Worm (Caenorhabditis elegans) whole organism, midembryonic: ENCODE data around the gene egl-18.

ENCODE experiments used
- T22C8.4 ChIP-seq: fragments of 200-800 bp; sonication (Bioruptor generic); IDR thresholded peaks from 2 replicates; pipeline ENCODE4 v1.3.6; 2022; ENCODE audit warnings: missing genetic modification characterization, missing compliant biosample characterization
- flt-1 ChIP-seq: fragments of 200-800 bp; sonication (Bioruptor generic); IDR thresholded peaks from 2 replicates; pipeline ENCODE4 v1.3.6; 2022; ENCODE audit warnings: missing genetic modification characterization, missing compliant biosample characterization
- klf-2 ChIP-seq: fragments of 200-800 bp; sonication (Bioruptor generic); conservative IDR thresholded peaks from 2 replicates; pipeline ENCODE4 v1.3.6; 2022; ENCODE audit warnings: missing genetic modification reagents, missing genetic modification characterization, missing compliant biosample characterization
- med-1 ChIP-seq: sonication (generic microtip); optimal IDR thresholded peaks from 2 replicates; lab custom pipeline; 2017; ENCODE audit warnings: missing genetic modification characterization, mild to moderate bottlenecking, missing compliant biosample characterization, antibody characterized with exemption, missing genetic modification reagents; ENCODE audit not compliant: insufficient read depth
- ref-1 ChIP-seq: fragments of 200-800 bp; sonication (Bioruptor generic); conservative IDR thresholded peaks from 2 replicates; pipeline ENCODE4 v1.3.6; 2022; ENCODE audit warnings: missing genetic modification reagents, missing genetic modification characterization, missing compliant biosample characterization
- ztf-29 ChIP-seq: fragments of 200-800 bp; sonication (Bioruptor generic); IDR thresholded peaks from 2 replicates; pipeline ENCODE4 v1.3.6; 2022; ENCODE audit warnings: missing genetic modification reagents, missing genetic modification characterization, missing compliant biosample characterization

ce11 chrIV:1906697-1907096 is 4.6 kb downstream of the egl-18 start:
- TF ChIP-seq flt-1 (GFP tag; lab: Robert Waterston, UW), result no peak
- TF ChIP-seq T22C8.4 (GFP tag; lab: Robert Waterston, UW), result no peak
- TF ChIP-seq ztf-29 (GFP tag; lab: Robert Waterston, UW), result no peak
- TF ChIP-seq ref-1 (GFP tag; lab: Robert Waterston, UW), result no peak
- no peak for TF ChIP-seq med-1
- no peak for TF ChIP-seq klf-2 (GFP tag; lab: Robert Waterston, UW)
